Fruit fly (Drosophila melanogaster) whole organism, embryonic: ENCODE measurements around the gene Dpm2.

ENCODE experiments used
- Awh ChIP-seq: fragments of 200-800 bp; sonication (Bioruptor generic); IDR thresholded peaks from 2 replicates; pipeline ENCODE4, ENCODE4 v1.3.6; 2022; ENCODE audit warnings: missing biosample characterization, missing genetic modification characterization
- B-H1 ChIP-seq: fragments of 200-800 bp; sonication (Bioruptor generic); IDR thresholded peaks from 3 replicates; pipeline ENCODE4 v1.3.6; 2022; ENCODE audit warnings: missing biosample characterization, missing genetic modification characterization
- CG10321 ChIP-seq: fragments of 200-800 bp; sonication (Bioruptor generic); IDR thresholded peaks from 2 replicates; pipeline ENCODE4 v1.3.6; 2022; ENCODE audit warnings: missing biosample characterization, missing genetic modification characterization
- CG10366 ChIP-seq: fragments of 200-800 bp; sonication (Bioruptor generic); IDR thresholded peaks from 2 replicates; pipeline ENCODE4 v1.3.6; 2022; ENCODE audit warnings: missing biosample characterization, missing genetic modification characterization
- CG11085 ChIP-seq: fragments of 200-800 bp; sonication (Bioruptor generic); IDR thresholded peaks from 2 replicates; pipeline ENCODE4 v1.3.6; 2022; ENCODE audit warnings: missing biosample characterization, missing genetic modification characterization
- CG11398 ChIP-seq: fragments of 200-800 bp; sonication (Bioruptor generic); optimal IDR thresholded peaks from 2 replicates; lab custom pipeline; 2016; ENCODE audit warnings: missing biosample characterization, missing genetic modification characterization
- CG11695 ChIP-seq: fragments of 200-800 bp; sonication (Bioruptor generic); IDR thresholded peaks from 3 replicates; pipeline ENCODE4 v1.3.6; 2022; ENCODE audit warnings: missing biosample characterization, missing genetic modification characterization
- CG12155 ChIP-seq: fragments of 200-800 bp; sonication (Bioruptor generic); optimal IDR thresholded peaks from 3 replicates; lab custom pipeline; 2016; ENCODE audit warnings: missing biosample characterization, missing genetic modification characterization
- CG14860 ChIP-seq: fragments of 200-800 bp; sonication (Bioruptor generic); IDR thresholded peaks from 3 replicates; pipeline ENCODE4 v1.3.6; 2022; ENCODE audit warnings: missing biosample characterization, missing genetic modification characterization; ENCODE audit not compliant: partially characterized antibody
- CG17912 ChIP-seq: fragments of 200-800 bp; sonication (Bioruptor generic); optimal IDR thresholded peaks from 2 replicates; lab custom pipeline; 2018; ENCODE audit warnings: missing biosample characterization, mild to moderate bottlenecking, missing genetic modification characterization
- CG31388 ChIP-seq: fragments of 200-800 bp; sonication (Bioruptor generic); optimal IDR thresholded peaks from 2 replicates; lab custom pipeline; 2016; ENCODE audit warnings: missing biosample characterization, missing genetic modification characterization
- CG3281 ChIP-seq: fragments of 200-800 bp; sonication (Bioruptor generic); optimal IDR thresholded peaks from 3 replicates; lab custom pipeline; 2017; ENCODE audit warnings: missing biosample characterization, mild to moderate bottlenecking, missing genetic modification characterization
- CG34224 ChIP-seq: fragments of 200-800 bp; sonication (Bioruptor generic); IDR thresholded peaks from 3 replicates; pipeline ENCODE4 v1.3.6; 2022; ENCODE audit warnings: missing biosample characterization, missing genetic modification characterization; ENCODE audit not compliant: partially characterized antibody
- CG3726 ChIP-seq: fragments of 200-800 bp; sonication (Bioruptor generic); IDR thresholded peaks from 3 replicates; pipeline ENCODE4, ENCODE4 v1.3.6; 2022; ENCODE audit warnings: missing biosample characterization, missing genetic modification characterization
- CG3838 ChIP-seq: fragments of 200-800 bp; sonication (Bioruptor generic); optimal IDR thresholded peaks from 3 replicates; lab custom pipeline; 2016; ENCODE audit warnings: missing biosample characterization, missing genetic modification characterization
- CG4360 ChIP-seq: fragments of 200-800 bp; sonication (Bioruptor generic); IDR thresholded peaks from 2 replicates; pipeline ENCODE4 v1.3.6; 2022; ENCODE audit warnings: missing biosample characterization, missing genetic modification characterization
- CG6689 ChIP-seq: fragments of 200-800 bp; sonication (Bioruptor generic); IDR thresholded peaks from 2 replicates; pipeline ENCODE4 v1.3.6; 2022; ENCODE audit warnings: missing biosample characterization, missing genetic modification characterization
- CG7556 ChIP-seq: fragments of 200-800 bp; sonication (Bioruptor generic); optimal IDR thresholded peaks from 2 replicates; lab custom pipeline; 2017; ENCODE audit warnings: missing biosample characterization, mild to moderate bottlenecking, missing genetic modification characterization
- CG8359 ChIP-seq: fragments of 200-800 bp; sonication (Bioruptor generic); optimal IDR thresholded peaks from 2 replicates; lab custom pipeline; 2017; ENCODE audit warnings: missing biosample characterization, mild to moderate bottlenecking, missing genetic modification characterization, borderline replicate concordance
- CG9437 ChIP-seq: fragments of 200-800 bp; sonication (Bioruptor generic); optimal IDR thresholded peaks from 2 replicates; lab custom pipeline; 2018; ENCODE audit warnings: missing biosample characterization, mild to moderate bottlenecking, missing genetic modification characterization
- CG9727 ChIP-seq: fragments of 200-800 bp; sonication (Bioruptor generic); optimal IDR thresholded peaks from 3 replicates; lab custom pipeline; 2017; ENCODE audit warnings: missing biosample characterization, mild to moderate bottlenecking, missing genetic modification characterization
- CG9876 ChIP-seq: fragments of 200-800 bp; sonication (Bioruptor generic); optimal IDR thresholded peaks from 2 replicates; lab custom pipeline; 2016; ENCODE audit warnings: missing biosample characterization, missing genetic modification characterization
- CoRest ChIP-seq: fragments of 200-800 bp; sonication (Bioruptor generic); optimal IDR thresholded peaks from 3 replicates; lab custom pipeline; 2018; ENCODE audit warnings: missing biosample characterization, mild to moderate bottlenecking, missing genetic modification characterization, moderate library complexity
- Fer2 ChIP-seq: fragments of 200-800 bp; sonication (Bioruptor generic); optimal IDR thresholded peaks from 2 replicates; lab custom pipeline; 2018; ENCODE audit warnings: missing biosample characterization, mild to moderate bottlenecking, missing genetic modification characterization, moderate library complexity
- Gsc ChIP-seq: fragments of 200-800 bp; sonication (Bioruptor generic); IDR thresholded peaks from 2 replicates; pipeline ENCODE4 v1.3.6; 2022; ENCODE audit warnings: missing biosample characterization, missing genetic modification characterization
- HLH54F ChIP-seq: fragments of 200-800 bp; sonication (Bioruptor generic); optimal IDR thresholded peaks from 3 replicates; lab custom pipeline; 2016; ENCODE audit warnings: missing biosample characterization, missing genetic modification characterization
- Six4 ChIP-seq: fragments of 200-800 bp; sonication (Bioruptor generic); optimal IDR thresholded peaks from 2 replicates; lab custom pipeline; 2016; ENCODE audit warnings: missing biosample characterization, missing genetic modification characterization
- Sox102F ChIP-seq: fragments of 200-800 bp; sonication (Bioruptor generic); optimal IDR thresholded peaks from 2 replicates; lab custom pipeline; 2018; ENCODE audit warnings: missing biosample characterization, mild to moderate bottlenecking, missing genetic modification characterization, moderate library complexity
- Tbp ChIP-seq: fragments of >200 bp; optimal IDR thresholded peaks from 2 replicates; lab custom pipeline; 2018; ENCODE audit warnings: missing biosample characterization, missing genetic modification characterization
- Xrp1 ChIP-seq: fragments of 200-800 bp; sonication (Bioruptor generic); IDR thresholded peaks from 2 replicates; pipeline ENCODE4 v1.3.6; 2022; ENCODE audit warnings: missing biosample characterization, missing genetic modification characterization
- YL-1 ChIP-seq: fragments of 200-800 bp; sonication (Bioruptor generic); optimal IDR thresholded peaks from 3 replicates; lab custom pipeline; 2017; ENCODE audit warnings: missing biosample characterization, mild to moderate bottlenecking, missing genetic modification characterization
- cato ChIP-seq: fragments of 200-800 bp; sonication (Bioruptor generic); optimal IDR thresholded peaks from 2 replicates; lab custom pipeline; 2016; ENCODE audit warnings: missing biosample characterization, missing genetic modification characterization, borderline replicate concordance
- chn ChIP-seq: fragments of 200-800 bp; sonication (Bioruptor generic); optimal IDR thresholded peaks from 2 replicates; lab custom pipeline; 2016; ENCODE audit warnings: missing biosample characterization, missing genetic modification characterization
- croc ChIP-seq: fragments of 200-800 bp; sonication (Bioruptor generic); conservative IDR thresholded peaks from 3 replicates; pipeline ENCODE4 v1.3.6; 2022; ENCODE audit warnings: missing biosample characterization, missing genetic modification characterization
- da ChIP-seq: fragments of 200-800 bp; sonication (Bioruptor generic); optimal IDR thresholded peaks from 2 replicates; lab custom pipeline; 2016; ENCODE audit warnings: missing biosample characterization, missing genetic modification characterization
- dm ChIP-seq: fragments of 200-800 bp; sonication (Bioruptor generic); optimal IDR thresholded peaks from 3 replicates; lab custom pipeline; 2016; ENCODE audit warnings: missing biosample characterization, missing genetic modification characterization
- dpn ChIP-seq, 2 experiments: fragments of 200-800 bp; sonication (Bioruptor generic); optimal IDR thresholded peaks; 3 replicates each; lab custom pipeline; 2016; ENCODE audit warnings: missing biosample characterization in 2 of 2, missing genetic modification characterization in 2 of 2
- fd96Cb ChIP-seq: fragments of 200-800 bp; sonication (Bioruptor generic); optimal IDR thresholded peaks from 2 replicates; lab custom pipeline; 2018; ENCODE audit warnings: missing biosample characterization, mild to moderate bottlenecking, missing genetic modification characterization, moderate library complexity
- gcm2 ChIP-seq: fragments of 200-800 bp; sonication (Bioruptor generic); optimal IDR thresholded peaks from 2 replicates; lab custom pipeline; 2016; ENCODE audit warnings: missing biosample characterization, missing genetic modification characterization
- lab ChIP-seq: fragments of 200-800 bp; sonication (Bioruptor generic); optimal IDR thresholded peaks from 3 replicates; lab custom pipeline; 2017; ENCODE audit warnings: missing biosample characterization, missing genetic modification characterization, mild to moderate bottlenecking, moderate library complexity, missing genetic modification reagents
- lola ChIP-seq, 3 experiments: fragments of >200 bp in 2 of 3; fragments of 200-800 bp in 1 of 3; sonication (Bioruptor generic) in 1 of 3; optimal IDR thresholded peaks; 2 replicates each; lab custom pipeline; 2017 to 2019; ENCODE audit warnings: missing biosample characterization in 3 of 3, missing genetic modification characterization in 3 of 3, mild to moderate bottlenecking in 1 of 3, moderate library complexity in 1 of 3
- nmo ChIP-seq: fragments of 200-800 bp; sonication (Bioruptor generic); optimal IDR thresholded peaks from 2 replicates; lab custom pipeline; 2018; ENCODE audit warnings: missing biosample characterization, mild to moderate bottlenecking, missing genetic modification characterization, moderate library complexity
- nom ChIP-seq: fragments of 200-800 bp; sonication (Bioruptor generic); optimal IDR thresholded peaks from 2 replicates; lab custom pipeline; 2017; ENCODE audit warnings: missing biosample characterization, missing genetic modification characterization, mild to moderate bottlenecking, moderate library complexity, missing genetic modification reagents
- pan ChIP-seq, 4 experiments: fragments of >200 bp in 3 of 4; fragments of 200-800 bp in 1 of 4; sonication (Bioruptor generic) in 1 of 4; optimal IDR thresholded peaks in 3 of 4; IDR thresholded peaks in 1 of 4; 2 replicates each; pipeline versions ENCODE4 v1.3.6 to Lab custom; 2017 to 2022; ENCODE audit warnings: missing biosample characterization in 2 of 4, missing genetic modification characterization in 2 of 4, mixed read lengths in 1 of 4
- ranshi ChIP-seq: fragments of 200-800 bp; sonication (Bioruptor generic); IDR thresholded peaks from 2 replicates; pipeline ENCODE4 v1.3.6; 2022; ENCODE audit warnings: missing biosample characterization, missing genetic modification characterization
- slou ChIP-seq: fragments of 200-800 bp; sonication (Bioruptor generic); optimal IDR thresholded peaks from 3 replicates; lab custom pipeline; 2016; ENCODE audit warnings: missing biosample characterization, missing genetic modification characterization
- sr ChIP-seq: fragments of 200-800 bp; sonication (Bioruptor generic); IDR thresholded peaks from 3 replicates; pipeline ENCODE4 v1.3.6; 2022; ENCODE audit warnings: missing biosample characterization, missing genetic modification characterization
- tup ChIP-seq: fragments of 200-800 bp; sonication (Bioruptor generic); optimal IDR thresholded peaks from 2 replicates; lab custom pipeline; 2016; ENCODE audit warnings: missing biosample characterization, mild to moderate bottlenecking, missing genetic modification characterization, moderate library complexity
- vvl ChIP-seq: fragments of 200-800 bp; sonication (Bioruptor generic); IDR thresholded peaks from 2 replicates; pipeline ENCODE4 v1.3.6; 2022; ENCODE audit warnings: missing biosample characterization, missing genetic modification characterization
- wdn ChIP-seq: fragments of 200-800 bp; sonication (Bioruptor generic); IDR thresholded peaks from 2 replicates; pipeline ENCODE4 v1.3.6; 2022; ENCODE audit warnings: missing biosample characterization, missing genetic modification characterization

Gene Dpm2

dm6 chr3L:3303087-3303526 lies 16.2 kb upstream of the Dpm2 start, which contains the start of gene CG14968 (continued):
- TF ChIP-seq chn (GFP tag; lab: Kevin White, UChicago) (peak; percentile 83), CG3281 (peak; percentile 94), CG9876 (GFP tag; lab: Kevin White, UChicago) (no peak), ranshi (GFP tag; lab: Robert Waterston, UW) (peak; percentile 97), CG31388 (GFP tag; lab: Kevin White, UChicago) (peak; percentile 80), Awh (GFP tag; lab: Robert Waterston, UW) (peak; percentile 96), croc (GFP tag; lab: Robert Waterston, UW) (peak; percentile 77), CG17912 (GFP tag; lab: Kevin White, UChicago) (peak; percentile 76), CG10321 (GFP tag; lab: Robert Waterston, UW) (peak; percentile 81), CG11085 (GFP tag; lab: Robert Waterston, UW) (peak; percentile 90), slou (GFP tag; lab: Kevin White, UChicago) (peak; percentile 83), lab (GFP tag; lab: Kevin White, UChicago) (peak; percentile 98), Tbp (no peak), wdn (peak; percentile 92), Fer2 (tag; lab: Kevin White, UChicago) (peak; percentile 89), nom (GFP tag; lab: Kevin White, UChicago) (peak; percentile 59), fd96Cb (tag; lab: Kevin White, UChicago) (peak; percentile 94), vvl (GFP tag; lab: Robert Waterston, UW) (peak; percentile 99), nmo (peak; percentile 90), CG9727 (GFP tag; lab: Kevin White, UChicago) (peak; percentile 85), CG34224 (no peak), pan (optimal IDR thresholded peaks at IDR 0.05; lab: Kevin White, UChicago) (no peak), pan (GFP tag; optimal IDR thresholded peaks at IDR 0.05 in 1 of 2, IDR thresholded peaks at IDR 0.05 in 1 of 2) (peak in 1 of 2 experiments; percentile 98), CG10366 (GFP tag; lab: Robert Waterston, UW) (peak; percentile 97), cato (GFP tag; lab: Kevin White, UChicago) (peak; percentile 82), Six4 (GFP tag; lab: Kevin White, UChicago) (peak; percentile 89), lola (GFP tag; optimal IDR thresholded peaks at IDR 0.05; lab: Kevin White, UChicago) (peak in 1 of 3 experiments; percentile 86), CG3838 (GFP tag; lab: Kevin White, UChicago) (peak; percentile 66), CG4360 (peak; percentile 67), CG3726 (peak; percentile 87), Xrp1 (GFP tag; lab: Robert Waterston, UW) (peak; percentile 95), CG6689 (peak; percentile 93), dpn (GFP tag; optimal IDR thresholded peaks at IDR 0.05; lab: Kevin White, UChicago) (peak; percentile 87 to 94), dm (no peak), CG8359 (GFP tag; lab: Kevin White, UChicago) (peak; percentile 71), Sox102F (peak; percentile 97), sr (GFP tag; lab: Robert Waterston, UW) (peak; percentile 78), CG9437 (GFP tag; lab: Kevin White, UChicago) (peak; percentile 83), da (GFP tag; lab: Kevin White, UChicago) (no peak), CG12155 (GFP tag; lab: Kevin White, UChicago) (peak; percentile 90), CG11695 (GFP tag; lab: Robert Waterston, UW) (peak; percentile 96), HLH54F (GFP tag; lab: Kevin White, UChicago) (peak; percentile 77), gcm2 (GFP tag; lab: Kevin White, UChicago) (peak; percentile 56), CG11398 (GFP tag; lab: Kevin White, UChicago) (peak; percentile 52), tup (GFP tag; lab: Kevin White, UChicago) (peak; percentile 87), CoRest (tag; lab: Kevin White, UChicago) (peak; percentile 94), B-H1 (GFP tag; lab: Robert Waterston, UW) (peak; percentile 90), CG14860 (GFP tag; lab: Robert Waterston, UW) (no peak), YL-1 (GFP tag; lab: Kevin White, UChicago) (peak; percentile 41), CG7556 (GFP tag; lab: Kevin White, UChicago) (peak; percentile 86), Gsc (GFP tag; lab: Robert Waterston, UW) (peak; percentile 68)
